Fruit fly (Drosophila melanogaster) whole organism, adult: Measurements from ENCODE around the gene Plp.
A peak's percentile ranks its signal among the peaks of the same experiment; 100 is the strongest.

Experiments used
- Clk ChIP-seq: fragments of 200-800 bp; sonication (Bioruptor generic); optimal IDR thresholded peaks from 2 replicates; lab custom pipeline; 2017; ENCODE audit warnings: missing biosample characterization, missing genetic modification characterization
- kay ChIP-seq: fragments of 200-800 bp; sonication (Bioruptor generic); peaks from one replicate; lab custom pipeline; 2016; ENCODE audit warnings: missing biosample characterization, missing genetic modification characterization, borderline replicate concordance
- tj ChIP-seq: fragments of 200-800 bp; sonication (Bioruptor generic); optimal IDR thresholded peaks from 3 replicates; lab custom pipeline; 2017; ENCODE audit warnings: missing biosample characterization, mild to moderate bottlenecking, missing genetic modification characterization, moderate library complexity

dm6 chr3L:15100983-15101382 is 6.5 kb upstream of the Plp start:
- TF ChIP-seq Clk (GFP tag; lab: Kevin White, UChicago) (no peak), tj (GFP tag; lab: Kevin White, UChicago) (peak; percentile 93), kay (GFP tag; lab: Kevin White, UChicago) (no peak)
